In genomic region chrIII:11870009-11870408, ce11 we compare ENCODE assay signal across 1 worm cellular context.
A peak's percentile ranks its signal among the peaks of the same experiment; 100 is the strongest.
TF ChIP-seq lines count a peak whose summit lies in the region.

No protein-coding gene starts in this region.

TF ChIP-seq in whole organism, L4 larva, 104 proteins besides CTCF, POLR2A, EP300 and RAD21 (continued from another document):
- TF ChIP-seq hlh-11 (tag; optimal IDR thresholded peaks at IDR 0.05; lab: Kevin White, UChicago) (peak; percentile 87), lin-1 (GFP tag; IDR thresholded peaks at IDR 0.05; lab: Robert Waterston, UW) (0 out of 2 replicates have a peak, but pooled peaks have one; percentile 36), mep-1 (tag; optimal IDR thresholded peaks at IDR 0.05; lab: Kevin White, UChicago) (peak; percentile 92), mes-2 (tag; optimal IDR thresholded peaks at IDR 0.05; lab: Kevin White, UChicago; ENCODE audit: poor library complexity, severe bottlenecking) (peak; percentile 97), T20F7.1 (GFP tag; optimal IDR thresholded peaks at IDR 0.05; lab: Kevin White, UChicago) (no peak), ceh-20 (GFP tag; IDR thresholded peaks at IDR 0.05; lab: Robert Waterston, UW) (no peak), nhr-111 (GFP tag; optimal IDR thresholded peaks at IDR 0.05; lab: Kevin White, UChicago) (no peak)
